Worm (Caenorhabditis elegans): Measurements from ENCODE around the gene lin-54.

ce11 chrIV:13238943-13239861 lies 1.6 kb upstream of the lin-54 start, which contains the start of gene tag-115:
- TF ChIP-seq cnd-1 (tag; optimal IDR thresholded peaks at IDR 0.05) (no peak), ceh-83 (GFP tag; optimal IDR thresholded peaks at IDR 0.05) (peak; percentile 7), nhr-237 (tag; optimal IDR thresholded peaks at IDR 0.05) (no peak), lin-13 (tag; optimal IDR thresholded peaks at IDR 0.05) (no peak), drap-1 (GFP tag; optimal IDR thresholded peaks at IDR 0.05) (no peak), nhr-76 (tag; optimal IDR thresholded peaks at IDR 0.05) (no peak), unc-62 (GFP tag; optimal IDR thresholded peaks at IDR 0.05) (no peak), elt-1 (tag; optimal IDR thresholded peaks at IDR 0.05; ENCODE audit: borderline replicate concordance, insufficient read depth) (no peak), snpc-4 (tag; optimal IDR thresholded peaks at IDR 0.05) (no peak), nhr-12 (tag; optimal IDR thresholded peaks at IDR 0.05) (no peak)

All from whole organism, mixed stage, embryonic.